Worm (Caenorhabditis elegans): Measurements from ENCODE around the gene F54D5.9.

The F54D5.9 gene

ce11 chrII:11547254-11547687 lies 2.6 kb upstream of the F54D5.9 start, which contains the start of gene F54D5.7:
Gene F54D5.7, plus strand, starts transcription at chrII:11547517.
- no peak for TF ChIP-seq zip-8 (tag; optimal IDR thresholded peaks at IDR 0.05)
- TF ChIP-seq flh-1 (GFP tag; optimal IDR thresholded peaks at IDR 0.05) = peak; percentile 11
- TF ChIP-seq drap-1 (GFP tag; optimal IDR thresholded peaks at IDR 0.05) = no peak
- no peak for TF ChIP-seq lsy-2 (tag; optimal IDR thresholded peaks at IDR 0.05)
- peak; percentile 38 for TF ChIP-seq unc-120 (tag; optimal IDR thresholded peaks at IDR 0.05; ENCODE audit: poor library complexity, severe bottlenecking)
- no peak for TF ChIP-seq sptf-1 (tag; optimal IDR thresholded peaks at IDR 0.05)
- no peak for TF ChIP-seq unc-39 (tag; optimal IDR thresholded peaks at IDR 0.05)
- TF ChIP-seq ztf-11 (tag; optimal IDR thresholded peaks at IDR 0.05) = no peak
- TF ChIP-seq mep-1 (tag; optimal IDR thresholded peaks at IDR 0.05) = no peak
- no peak for TF ChIP-seq nhr-2 (tag; optimal IDR thresholded peaks at IDR 0.05)
- no peak for TF ChIP-seq sem-2 (GFP tag; optimal IDR thresholded peaks at IDR 0.05)
- no peak for TF ChIP-seq mab-5 (tag; optimal IDR thresholded peaks at IDR 0.05)
- TF ChIP-seq M03D4.4 (tag; optimal IDR thresholded peaks at IDR 0.05) = peak; percentile 9
- TF ChIP-seq elt-3 (tag; optimal IDR thresholded peaks at IDR 0.05) = no peak
- no peak for TF ChIP-seq ham-2 (GFP tag; optimal IDR thresholded peaks at IDR 0.05)
- no peak for TF ChIP-seq cnd-1 (tag; optimal IDR thresholded peaks at IDR 0.05)
- no peak for TF ChIP-seq unc-62 (GFP tag; optimal IDR thresholded peaks at IDR 0.05)
- TF ChIP-seq tbx-8 (GFP tag; optimal IDR thresholded peaks at IDR 0.05) = no peak
- peak; percentile 8 for TF ChIP-seq elt-1 (tag; optimal IDR thresholded peaks at IDR 0.05; ENCODE audit: borderline replicate concordance, insufficient read depth)
- TF ChIP-seq lin-32 (GFP tag; optimal IDR thresholded peaks at IDR 0.05) = no peak
- no peak for TF ChIP-seq bed-3 (GFP tag; optimal IDR thresholded peaks at IDR 0.05)
- no peak for TF ChIP-seq lin-13 (tag; optimal IDR thresholded peaks at IDR 0.05)
- TF ChIP-seq nhr-76 (tag; optimal IDR thresholded peaks at IDR 0.05) = no peak
- TF ChIP-seq hlh-1 (tag; optimal IDR thresholded peaks at IDR 0.05) = peak; percentile 4
- TF ChIP-seq ceh-43 (GFP tag; optimal IDR thresholded peaks at IDR 0.05) = peak; percentile 51
- peak; percentile 3 for TF ChIP-seq nhr-12 (tag; optimal IDR thresholded peaks at IDR 0.05)
- TF ChIP-seq blmp-1 (tag; optimal IDR thresholded peaks at IDR 0.05) = no peak
- TF ChIP-seq nhr-28 (tag; optimal IDR thresholded peaks at IDR 0.05) = no peak
- TF ChIP-seq mls-2 (tag; optimal IDR thresholded peaks at IDR 0.05) = no peak
- no peak for TF ChIP-seq nhr-237 (tag; optimal IDR thresholded peaks at IDR 0.05)
- no peak for TF ChIP-seq ceh-39 (tag; optimal IDR thresholded peaks at IDR 0.05)
- TF ChIP-seq ces-1 (GFP tag; optimal IDR thresholded peaks at IDR 0.05) = peak; percentile 5
- no peak for TF ChIP-seq pha-4 (tag; optimal IDR thresholded peaks at IDR 0.05)
- no peak for TF ChIP-seq snpc-4 (tag; optimal IDR thresholded peaks at IDR 0.05)
- TF ChIP-seq ceh-83 (GFP tag; optimal IDR thresholded peaks at IDR 0.05) = no peak

- no peak for TF ChIP-seq unc-120 (tag; optimal IDR thresholded peaks at IDR 0.05; ENCODE audit: poor library complexity, severe bottlenecking)
- no peak for TF ChIP-seq blmp-1 (tag; optimal IDR thresholded peaks at IDR 0.05)
- TF ChIP-seq nhr-28 (tag; optimal IDR thresholded peaks at IDR 0.05) = no peak
- TF ChIP-seq elt-1 (tag; optimal IDR thresholded peaks at IDR 0.05; ENCODE audit: borderline replicate concordance, insufficient read depth) = no peak
- TF ChIP-seq elt-3 (tag; optimal IDR thresholded peaks at IDR 0.05) = no peak
- no peak for TF ChIP-seq pha-4 (tag; optimal IDR thresholded peaks at IDR 0.05)
- TF ChIP-seq sem-2 (GFP tag; optimal IDR thresholded peaks at IDR 0.05) = no peak
- TF ChIP-seq ceh-83 (GFP tag; optimal IDR thresholded peaks at IDR 0.05) = no peak
- TF ChIP-seq drap-1 (GFP tag; optimal IDR thresholded peaks at IDR 0.05) = no peak
- no peak for TF ChIP-seq ztf-11 (tag; optimal IDR thresholded peaks at IDR 0.05)
- no peak for TF ChIP-seq ceh-43 (GFP tag; optimal IDR thresholded peaks at IDR 0.05)
- TF ChIP-seq mep-1 (tag; optimal IDR thresholded peaks at IDR 0.05) = no peak
These were observed 1.3 kb upstream of the F54D5.9 start for ce11 chrII:11545952-11546325.

- peak; percentile 85 for TF ChIP-seq mls-2 (tag; optimal IDR thresholded peaks at IDR 0.05)
- peak; percentile 93 for TF ChIP-seq lin-13 (tag; optimal IDR thresholded peaks at IDR 0.05)
- no peak for TF ChIP-seq ceh-83 (GFP tag; optimal IDR thresholded peaks at IDR 0.05)
- TF ChIP-seq nhr-2 (tag; optimal IDR thresholded peaks at IDR 0.05) = peak; percentile 35
- no peak for TF ChIP-seq blmp-1 (tag; optimal IDR thresholded peaks at IDR 0.05)
- TF ChIP-seq cnd-1 (tag; optimal IDR thresholded peaks at IDR 0.05) = peak; percentile 70
- no peak for TF ChIP-seq tbx-8 (GFP tag; optimal IDR thresholded peaks at IDR 0.05)
- TF ChIP-seq nhr-12 (tag; optimal IDR thresholded peaks at IDR 0.05) = peak; percentile 43
- TF ChIP-seq nhr-237 (tag; optimal IDR thresholded peaks at IDR 0.05) = peak; percentile 61
- TF ChIP-seq ceh-39 (tag; optimal IDR thresholded peaks at IDR 0.05) = peak; percentile 82
- peak; percentile 36 for TF ChIP-seq ham-2 (GFP tag; optimal IDR thresholded peaks at IDR 0.05)
- TF ChIP-seq bed-3 (GFP tag; optimal IDR thresholded peaks at IDR 0.05) = no peak
- peak; percentile 44 for TF ChIP-seq hlh-1 (tag; optimal IDR thresholded peaks at IDR 0.05)
- peak; percentile 95 for TF ChIP-seq mep-1 (tag; optimal IDR thresholded peaks at IDR 0.05)
- no peak for TF ChIP-seq nhr-76 (tag; optimal IDR thresholded peaks at IDR 0.05)
- TF ChIP-seq pha-4 (tag; optimal IDR thresholded peaks at IDR 0.05) = peak; percentile 98
- no peak for TF ChIP-seq mab-5 (tag; optimal IDR thresholded peaks at IDR 0.05)
- no peak for TF ChIP-seq sem-2 (GFP tag; optimal IDR thresholded peaks at IDR 0.05)
- peak; percentile 74 for TF ChIP-seq M03D4.4 (tag; optimal IDR thresholded peaks at IDR 0.05)
- peak; percentile 81 for TF ChIP-seq lsy-2 (tag; optimal IDR thresholded peaks at IDR 0.05)
- TF ChIP-seq elt-3 (tag; optimal IDR thresholded peaks at IDR 0.05) = peak; percentile 35
- TF ChIP-seq elt-1 (tag; optimal IDR thresholded peaks at IDR 0.05; ENCODE audit: borderline replicate concordance, insufficient read depth) = no peak
- no peak for TF ChIP-seq ceh-43 (GFP tag; optimal IDR thresholded peaks at IDR 0.05)
- no peak for TF ChIP-seq zip-8 (tag; optimal IDR thresholded peaks at IDR 0.05)
- peak; percentile 93 for TF ChIP-seq sptf-1 (tag; optimal IDR thresholded peaks at IDR 0.05)
- TF ChIP-seq flh-1 (GFP tag; optimal IDR thresholded peaks at IDR 0.05) = no peak
- no peak for TF ChIP-seq snpc-4 (tag; optimal IDR thresholded peaks at IDR 0.05)
- peak; percentile 83 for TF ChIP-seq ces-1 (GFP tag; optimal IDR thresholded peaks at IDR 0.05)
- no peak for TF ChIP-seq unc-39 (tag; optimal IDR thresholded peaks at IDR 0.05)
- TF ChIP-seq unc-62 (GFP tag; optimal IDR thresholded peaks at IDR 0.05) = peak; percentile 53
- TF ChIP-seq drap-1 (GFP tag; optimal IDR thresholded peaks at IDR 0.05) = peak; percentile 80
- no peak for TF ChIP-seq lin-32 (GFP tag; optimal IDR thresholded peaks at IDR 0.05)
- peak; percentile 10 for TF ChIP-seq nhr-28 (tag; optimal IDR thresholded peaks at IDR 0.05)
- TF ChIP-seq unc-120 (tag; optimal IDR thresholded peaks at IDR 0.05; ENCODE audit: poor library complexity, severe bottlenecking) = peak; percentile 87
- peak; percentile 12 for TF ChIP-seq ztf-11 (tag; optimal IDR thresholded peaks at IDR 0.05)
These were observed 797 bp upstream of the F54D5.9 start, which contains the start of gene dnj-13 for ce11 chrII:11545299-11545951. Gene dnj-13, plus strand, starts transcription at chrII:11545701.
